Worm (Caenorhabditis elegans) whole organism, midembryonic: ENCODE results near the gene vha-6.

Experiments used
- T22C8.4 ChIP-seq: fragments of 200-800 bp; sonication (Bioruptor generic); IDR thresholded peaks from 2 replicates; pipeline ENCODE4 v1.3.6; 2022; ENCODE audit warnings: missing genetic modification characterization, missing compliant biosample characterization
- cog-1 ChIP-seq: sonication (generic microtip); optimal IDR thresholded peaks from 2 replicates; lab custom pipeline; 2016; ENCODE audit warnings: missing genetic modification characterization, missing compliant biosample characterization
- flt-1 ChIP-seq: fragments of 200-800 bp; sonication (Bioruptor generic); IDR thresholded peaks from 2 replicates; pipeline ENCODE4 v1.3.6; 2022; ENCODE audit warnings: missing genetic modification characterization, missing compliant biosample characterization
- klf-2 ChIP-seq: fragments of 200-800 bp; sonication (Bioruptor generic); conservative IDR thresholded peaks from 2 replicates; pipeline ENCODE4 v1.3.6; 2022; ENCODE audit warnings: missing genetic modification reagents, missing genetic modification characterization, missing compliant biosample characterization
- med-1 ChIP-seq: sonication (generic microtip); optimal IDR thresholded peaks from 2 replicates; lab custom pipeline; 2017; ENCODE audit warnings: missing genetic modification characterization, mild to moderate bottlenecking, missing compliant biosample characterization, antibody characterized with exemption, missing genetic modification reagents; ENCODE audit not compliant: insufficient read depth
- ref-1 ChIP-seq: fragments of 200-800 bp; sonication (Bioruptor generic); conservative IDR thresholded peaks from 2 replicates; pipeline ENCODE4 v1.3.6; 2022; ENCODE audit warnings: missing genetic modification reagents, missing genetic modification characterization, missing compliant biosample characterization
- tab-1 ChIP-seq: fragments of 200-800 bp; sonication (Bioruptor generic); IDR thresholded peaks from 2 replicates; pipeline ENCODE4 v1.3.6; 2022; ENCODE audit warnings: missing genetic modification characterization, missing compliant biosample characterization
- ztf-23 ChIP-seq: fragments of 200-800 bp; sonication (Bioruptor generic); IDR thresholded peaks from 2 replicates; pipeline ENCODE4 v1.3.6; 2022; ENCODE audit warnings: missing genetic modification reagents, missing genetic modification characterization, missing compliant biosample characterization
- ztf-29 ChIP-seq: fragments of 200-800 bp; sonication (Bioruptor generic); IDR thresholded peaks from 2 replicates; pipeline ENCODE4 v1.3.6; 2022; ENCODE audit warnings: missing genetic modification reagents, missing genetic modification characterization, missing compliant biosample characterization

vha-6 gene

DNA sequence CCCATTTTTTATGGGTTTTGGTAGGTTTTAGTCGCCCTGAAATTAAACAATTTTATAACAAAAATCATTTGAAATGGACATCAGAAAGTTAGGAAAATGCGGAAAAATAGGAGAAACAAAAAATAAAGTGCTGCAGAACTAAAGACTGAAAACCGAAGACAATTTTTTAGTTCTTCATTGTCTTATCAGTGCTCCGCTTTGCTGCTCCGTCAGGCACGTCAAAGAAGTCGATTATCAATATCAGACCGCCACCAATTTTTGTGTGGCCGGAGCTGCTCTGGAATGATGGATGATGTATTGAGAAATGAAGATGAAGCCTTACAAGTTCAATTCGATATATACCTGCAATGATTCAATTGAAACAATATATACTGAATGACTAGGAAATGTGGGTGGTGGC is at the start of gene vha-6:
Gene vha-6 (minus strand): TSS at position 36 of the 400 bp plus-strand sequence.
- no peak for TF ChIP-seq ref-1 (GFP tag; lab: Robert Waterston, UW)

ce11 chrII:11487999-11488398 is 49.7 kb upstream of the vha-6 start, which contains the start of gene B0334.13:
Gene B0334.13 (plus strand): TSS chrII:11488299.
- no peak for TF ChIP-seq tab-1
- no peak for TF ChIP-seq cog-1 (tag; lab: Kevin White, UChicago)
- TF ChIP-seq klf-2: no peak
- TF ChIP-seq ztf-29: no peak
- TF ChIP-seq med-1 (GFP tag; lab: Kevin White, UChicago): no peak
- no peak for TF ChIP-seq T22C8.4 (GFP tag; lab: Robert Waterston, UW)
- no peak for TF ChIP-seq ztf-23 (GFP tag; lab: Robert Waterston, UW)
- TF ChIP-seq flt-1 (GFP tag; lab: Robert Waterston, UW): no peak
- no peak for TF ChIP-seq ref-1 (GFP tag; lab: Robert Waterston, UW)

ce11 chrII:11486698-11487234 is 48.5 kb upstream of the vha-6 start, which contains the start of gene ttr-18:
Gene ttr-18 (minus strand): TSS chrII:11486748.
- TF ChIP-seq ztf-29 (no peak), tab-1 (no peak), ref-1 (GFP tag; lab: Robert Waterston, UW) (no peak), klf-2 (no peak)

ce11 chrII:11485200-11485599 is 46.9 kb upstream of the vha-6 start, which contains the start of gene twk-5:
Gene twk-5 (minus strand): TSS chrII:11485300.
- TF ChIP-seq ztf-23 (GFP tag; lab: Robert Waterston, UW) (no peak), tab-1 (no peak), cog-1 (tag; lab: Kevin White, UChicago) (no peak)

- peak; percentile 94 for TF ChIP-seq ref-1 (GFP tag; lab: Robert Waterston, UW)
- TF ChIP-seq cog-1 (tag; lab: Kevin White, UChicago): peak; percentile 93
- peak; percentile 96 for TF ChIP-seq T22C8.4 (GFP tag; lab: Robert Waterston, UW)
- TF ChIP-seq ztf-23 (GFP tag; lab: Robert Waterston, UW): peak; percentile 96
- peak; percentile 98 for TF ChIP-seq klf-2
- TF ChIP-seq flt-1 (GFP tag; lab: Robert Waterston, UW): peak; percentile 98
- peak; percentile 95 for TF ChIP-seq ztf-29
- TF ChIP-seq tab-1: peak; percentile 99
- peak; percentile 85 for TF ChIP-seq med-1 (GFP tag; lab: Kevin White, UChicago)
Observed at ce11 chrII:11484600-11484999, 46.3 kb upstream of the vha-6 start.

ce11 chrII:11479076-11479475 is 40.8 kb upstream of the vha-6 start, which contains the start of gene W02B12.12:
Gene W02B12.12 (minus strand): TSS chrII:11479176.
- TF ChIP-seq cog-1 (tag; lab: Kevin White, UChicago) (no peak), ref-1 (GFP tag; lab: Robert Waterston, UW) (no peak), med-1 (GFP tag; lab: Kevin White, UChicago) (no peak), flt-1 (GFP tag; lab: Robert Waterston, UW) (no peak), tab-1 (no peak), T22C8.4 (GFP tag; lab: Robert Waterston, UW) (no peak), ztf-29 (no peak)

ce11 chrII:11476410-11476809 is 38.2 kb upstream of the vha-6 start, which contains the start of gene W02B12.16:
Gene W02B12.16 (minus strand): TSS chrII:11476510.
- TF ChIP-seq flt-1 (GFP tag; lab: Robert Waterston, UW) (no peak), cog-1 (tag; lab: Kevin White, UChicago) (no peak), ztf-23 (GFP tag; lab: Robert Waterston, UW) (no peak)

ce11 chrII:11473525-11474181 is 35.4 kb upstream of the vha-6 start, which contains the start of the genes metl-1 and W02B12.11:
Gene metl-1 (minus strand): TSS chrII:11473575.
Gene W02B12.11 (plus strand): TSS chrII:11473861.
- no peak for TF ChIP-seq T22C8.4 (GFP tag; lab: Robert Waterston, UW)
- TF ChIP-seq med-1 (GFP tag; lab: Kevin White, UChicago): peak; percentile 49
- TF ChIP-seq ztf-23 (GFP tag; lab: Robert Waterston, UW): peak; percentile 63; the same call in 1 of the 2 replicates
- peak; percentile 63; the same call in 1 of the 2 replicates for TF ChIP-seq flt-1 (GFP tag; lab: Robert Waterston, UW)
- no peak for TF ChIP-seq ztf-29
- peak; percentile 50 for TF ChIP-seq cog-1 (tag; lab: Kevin White, UChicago)
- no peak for TF ChIP-seq klf-2
- TF ChIP-seq tab-1: 0 out of 2 replicates have a peak, but pooled peaks have one; percentile 62

DNA sequence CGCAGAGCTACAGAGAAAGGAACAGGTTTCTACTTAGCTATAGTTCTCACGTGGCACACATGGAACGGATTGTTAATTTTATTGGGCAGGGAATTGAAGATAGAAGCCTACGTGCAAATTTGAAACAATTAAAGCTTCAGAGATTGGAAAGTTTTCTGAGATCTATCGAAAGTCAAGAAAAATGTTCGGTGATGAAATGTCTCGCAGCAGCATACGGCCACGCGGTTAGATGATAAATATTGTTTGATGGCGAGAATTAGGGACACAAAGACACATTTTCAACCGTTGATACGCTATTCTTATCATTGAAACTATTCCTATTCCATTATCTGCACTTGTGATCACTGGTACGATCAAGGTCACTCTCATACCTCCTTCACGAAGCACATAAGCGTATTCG is 34.3 kb upstream of the vha-6 start:
- no peak for TF ChIP-seq cog-1 (tag; lab: Kevin White, UChicago)
- TF ChIP-seq klf-2: no peak

ce11 chrII:11471916-11472315 is 33.7 kb upstream of the vha-6 start, which contains the start of gene mfn-1:
Gene mfn-1 (minus strand): TSS chrII:11472016.
- TF ChIP-seq ref-1 (GFP tag; lab: Robert Waterston, UW) (no peak), ztf-29 (no peak), T22C8.4 (GFP tag; lab: Robert Waterston, UW) (no peak), cog-1 (tag; lab: Kevin White, UChicago) (no peak), tab-1 (no peak), klf-2 (no peak), flt-1 (GFP tag; lab: Robert Waterston, UW) (no peak), ztf-23 (GFP tag; lab: Robert Waterston, UW) (no peak)
